Worm (Caenorhabditis elegans) whole organism, mixed stage, embryonic: ENCODE data around the gene fog-2.

Experiments
- M03D4.4 ChIP-seq: sonication (generic microtip); optimal IDR thresholded peaks from 2 replicates; lab custom pipeline; 2017; ENCODE audit warnings: mild to moderate bottlenecking, missing genetic modification characterization, missing compliant biosample characterization
- bed-3 ChIP-seq: fragments of 200-800 bp; sonication (Bioruptor generic); optimal IDR thresholded peaks from 3 replicates; lab custom pipeline; 2018; ENCODE audit warnings: mild to moderate bottlenecking, missing genetic modification characterization, moderate library complexity, missing compliant biosample characterization
- blmp-1 ChIP-seq: fragments of 150-350 bp; optimal IDR thresholded peaks from 2 replicates; lab custom pipeline; 2014; ENCODE audit warnings: missing biosample characterization, missing genetic modification characterization
- ceh-39 ChIP-seq: fragments of 150-350 bp; optimal IDR thresholded peaks from 2 replicates; lab custom pipeline; 2014; ENCODE audit warnings: missing biosample characterization, missing genetic modification characterization
- ceh-43 ChIP-seq: fragments of 200-800 bp; sonication (Bioruptor generic); optimal IDR thresholded peaks from 2 replicates; lab custom pipeline; 2018; ENCODE audit warnings: mild to moderate bottlenecking, missing genetic modification characterization, moderate library complexity, missing compliant biosample characterization
- ceh-83 ChIP-seq: fragments of 200-800 bp; sonication (Bioruptor generic); optimal IDR thresholded peaks from 2 replicates; lab custom pipeline; 2018; ENCODE audit warnings: mild to moderate bottlenecking, missing genetic modification characterization, missing compliant biosample characterization
- cnd-1 ChIP-seq: fragments of 200-800 bp; sonication (Bioruptor generic); optimal IDR thresholded peaks from 2 replicates; lab custom pipeline; 2018; ENCODE audit warnings: mild to moderate bottlenecking, missing genetic modification characterization, missing compliant biosample characterization
- drap-1 ChIP-seq: fragments of 200-800 bp; sonication (Bioruptor generic); optimal IDR thresholded peaks from 3 replicates; lab custom pipeline; 2018; ENCODE audit warnings: mild to moderate bottlenecking, missing genetic modification characterization, missing compliant biosample characterization
- elt-1 ChIP-seq: sonication (generic microtip); optimal IDR thresholded peaks from 2 replicates; lab custom pipeline; 2017; ENCODE audit warnings: missing genetic modification characterization, mild to moderate bottlenecking, missing compliant biosample characterization, antibody characterized with exemption, moderate library complexity, borderline replicate concordance; ENCODE audit not compliant: insufficient read depth
- elt-3 ChIP-seq: fragments of 150-350 bp; optimal IDR thresholded peaks from 2 replicates; lab custom pipeline; 2014; ENCODE audit warnings: missing biosample characterization, missing genetic modification characterization
- flh-1 ChIP-seq: fragments of 200-800 bp; sonication (Bioruptor generic); optimal IDR thresholded peaks from 2 replicates; lab custom pipeline; 2018; ENCODE audit warnings: mild to moderate bottlenecking, missing genetic modification characterization, moderate library complexity, missing compliant biosample characterization
- ham-2 ChIP-seq: fragments of 200-800 bp; sonication (Bioruptor generic); optimal IDR thresholded peaks from 2 replicates; lab custom pipeline; 2018; ENCODE audit warnings: mild to moderate bottlenecking, missing genetic modification characterization, missing compliant biosample characterization
- lin-13 ChIP-seq: fragments of 150-350 bp; optimal IDR thresholded peaks from 2 replicates; lab custom pipeline; 2014; ENCODE audit warnings: missing biosample characterization, missing genetic modification characterization
- lin-32 ChIP-seq: fragments of 200-800 bp; sonication (Bioruptor generic); optimal IDR thresholded peaks from 2 replicates; lab custom pipeline; 2018; ENCODE audit warnings: mild to moderate bottlenecking, missing genetic modification characterization, missing compliant biosample characterization
- lsy-2 ChIP-seq: fragments of 150-350 bp; optimal IDR thresholded peaks from 2 replicates; lab custom pipeline; 2014; ENCODE audit warnings: missing biosample characterization, missing genetic modification characterization
- mab-5 ChIP-seq: fragments of 150-350 bp; optimal IDR thresholded peaks from 2 replicates; lab custom pipeline; 2014; ENCODE audit warnings: missing biosample characterization, missing genetic modification characterization
- mep-1 ChIP-seq: fragments of 150-350 bp; optimal IDR thresholded peaks from 2 replicates; lab custom pipeline; 2017; ENCODE audit warnings: missing biosample characterization, missing genetic modification reagents, missing genetic modification characterization, inconsistent platforms
- nhr-12 ChIP-seq: fragments of 150-350 bp; optimal IDR thresholded peaks from 2 replicates; lab custom pipeline; 2014; ENCODE audit warnings: missing biosample characterization, missing genetic modification characterization
- nhr-2 ChIP-seq: fragments of 150-350 bp; optimal IDR thresholded peaks from 2 replicates; lab custom pipeline; 2014; ENCODE audit warnings: missing biosample characterization, missing genetic modification characterization
- nhr-237 ChIP-seq: fragments of 150-350 bp; optimal IDR thresholded peaks from 2 replicates; lab custom pipeline; 2014; ENCODE audit warnings: missing biosample characterization, missing genetic modification characterization
- nhr-76 ChIP-seq: sonication (generic microtip); optimal IDR thresholded peaks from 2 replicates; lab custom pipeline; 2017; ENCODE audit warnings: missing biosample characterization, missing genetic modification characterization
- pha-4 ChIP-seq: fragments of 150-350 bp; optimal IDR thresholded peaks from 2 replicates; lab custom pipeline; 2018; ENCODE audit warnings: missing biosample characterization, missing genetic modification reagents, missing genetic modification characterization
- sem-2 ChIP-seq: fragments of 200-800 bp; sonication (Bioruptor generic); optimal IDR thresholded peaks from 2 replicates; lab custom pipeline; 2018; ENCODE audit warnings: mild to moderate bottlenecking, missing genetic modification characterization, missing compliant biosample characterization
- snpc-4 ChIP-seq: fragments of 150-350 bp; optimal IDR thresholded peaks from 2 replicates; lab custom pipeline; 2014; ENCODE audit warnings: missing biosample characterization, missing genetic modification characterization
- sptf-1 ChIP-seq: sonication (generic microtip); optimal IDR thresholded peaks from 2 replicates; lab custom pipeline; 2017; ENCODE audit warnings: mild to moderate bottlenecking, missing genetic modification characterization, moderate library complexity, missing compliant biosample characterization
- unc-120 ChIP-seq: sonication (generic microtip); optimal IDR thresholded peaks from 2 replicates; lab custom pipeline; 2017; ENCODE audit warnings: missing genetic modification characterization, missing compliant biosample characterization; ENCODE audit not compliant: poor library complexity, severe bottlenecking
- unc-39 ChIP-seq: fragments of 150-350 bp; optimal IDR thresholded peaks from 2 replicates; lab custom pipeline; 2014; ENCODE audit warnings: missing biosample characterization, missing genetic modification characterization
- unc-62 ChIP-seq: fragments of 150-350 bp; optimal IDR thresholded peaks from 2 replicates; lab custom pipeline; 2014; ENCODE audit warnings: missing biosample characterization, missing genetic modification reagents, missing genetic modification characterization
- zip-8 ChIP-seq: fragments of 150-350 bp; optimal IDR thresholded peaks from 2 replicates; lab custom pipeline; 2014; ENCODE audit warnings: missing biosample characterization, missing genetic modification characterization
- ztf-11 ChIP-seq: fragments of 150-350 bp; optimal IDR thresholded peaks from 2 replicates; lab custom pipeline; 2014; ENCODE audit warnings: missing biosample characterization, missing genetic modification characterization

fog-2 gene

DNA sequence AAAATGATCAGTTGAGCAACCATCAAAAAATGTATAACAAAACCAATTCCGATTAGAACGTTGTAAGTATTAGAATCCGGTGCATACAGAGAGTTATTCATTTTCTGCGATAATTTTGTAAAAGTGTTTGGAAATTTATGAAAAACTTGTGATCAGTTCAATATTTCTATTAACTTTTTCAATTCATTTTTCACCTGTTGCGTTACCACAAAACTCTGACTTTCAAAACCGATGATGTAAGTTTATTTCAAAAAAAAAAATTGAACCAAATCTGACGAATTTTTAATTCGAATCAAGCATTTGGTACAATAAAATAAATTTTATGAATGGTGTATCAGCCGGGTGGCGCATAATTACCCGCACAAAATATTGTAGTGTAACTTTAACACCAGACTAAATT is 12.5 kb upstream of the fog-2 start, which contains the start of gene srz-16:
TSS of gene srz-16 (minus strand) at position 101 of the 400 bp plus-strand sequence.
- TF ChIP-seq nhr-12 (tag; lab: Kevin White, UChicago) (no peak), bed-3 (GFP tag; lab: Kevin White, UChicago) (no peak), ceh-83 (GFP tag; lab: Kevin White, UChicago) (no peak), mep-1 (tag; lab: Kevin White, UChicago) (no peak), lin-32 (GFP tag; lab: Kevin White, UChicago) (no peak), nhr-237 (tag; lab: Kevin White, UChicago) (no peak), ceh-43 (GFP tag; lab: Kevin White, UChicago) (no peak), snpc-4 (tag; lab: Kevin White, UChicago) (no peak), zip-8 (tag; lab: Kevin White, UChicago) (no peak), nhr-76 (tag; lab: Kevin White, UChicago) (no peak)

DNA sequence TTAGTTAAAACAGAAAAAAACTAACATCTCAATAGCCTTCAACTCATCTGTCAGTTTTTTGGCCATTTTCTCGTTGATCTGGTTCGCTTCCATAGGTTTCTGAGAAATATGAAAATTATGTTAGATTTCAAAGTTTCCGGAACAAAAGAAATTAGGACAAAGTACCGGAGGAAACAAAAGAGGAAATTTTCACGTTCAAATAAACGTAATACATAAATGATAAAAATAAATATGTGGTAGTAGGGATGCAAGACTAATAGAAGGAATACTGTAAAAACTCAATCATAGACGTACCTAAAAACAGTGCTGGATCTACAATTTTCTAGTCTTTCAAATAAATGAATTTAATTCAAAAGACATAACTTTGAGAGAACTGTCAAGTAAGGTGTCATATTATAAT is 10.3 kb upstream of the fog-2 start, which contains the start of gene fbxa-116:
TSS of gene fbxa-116 (minus strand) at position 101 of the 400 bp plus-strand sequence.
- TF ChIP-seq zip-8 (tag; lab: Kevin White, UChicago): no peak
- no peak for TF ChIP-seq lin-32 (GFP tag; lab: Kevin White, UChicago)
- no peak for TF ChIP-seq unc-39 (tag; lab: Kevin White, UChicago)
- TF ChIP-seq mep-1 (tag; lab: Kevin White, UChicago): no peak
- no peak for TF ChIP-seq ceh-39 (tag; lab: Kevin White, UChicago)
- no peak for TF ChIP-seq lsy-2
- TF ChIP-seq flh-1 (GFP tag; lab: Kevin White, UChicago): no peak
- TF ChIP-seq unc-62 (GFP tag; lab: Kevin White, UChicago): no peak
- no peak for TF ChIP-seq ham-2 (GFP tag; lab: Kevin White, UChicago)
- no peak for TF ChIP-seq sem-2 (GFP tag; lab: Kevin White, UChicago)
- no peak for TF ChIP-seq unc-120
- TF ChIP-seq ztf-11 (tag; lab: Kevin White, UChicago): no peak
- no peak for TF ChIP-seq sptf-1 (tag; lab: Kevin White, UChicago)
- TF ChIP-seq bed-3 (GFP tag; lab: Kevin White, UChicago): no peak
- TF ChIP-seq blmp-1 (tag; lab: Kevin White, UChicago): no peak
- TF ChIP-seq pha-4 (tag; lab: Kevin White, UChicago): no peak
- TF ChIP-seq cnd-1: no peak
- TF ChIP-seq M03D4.4 (tag; lab: Kevin White, UChicago): no peak
- TF ChIP-seq nhr-237 (tag; lab: Kevin White, UChicago): no peak

DNA sequence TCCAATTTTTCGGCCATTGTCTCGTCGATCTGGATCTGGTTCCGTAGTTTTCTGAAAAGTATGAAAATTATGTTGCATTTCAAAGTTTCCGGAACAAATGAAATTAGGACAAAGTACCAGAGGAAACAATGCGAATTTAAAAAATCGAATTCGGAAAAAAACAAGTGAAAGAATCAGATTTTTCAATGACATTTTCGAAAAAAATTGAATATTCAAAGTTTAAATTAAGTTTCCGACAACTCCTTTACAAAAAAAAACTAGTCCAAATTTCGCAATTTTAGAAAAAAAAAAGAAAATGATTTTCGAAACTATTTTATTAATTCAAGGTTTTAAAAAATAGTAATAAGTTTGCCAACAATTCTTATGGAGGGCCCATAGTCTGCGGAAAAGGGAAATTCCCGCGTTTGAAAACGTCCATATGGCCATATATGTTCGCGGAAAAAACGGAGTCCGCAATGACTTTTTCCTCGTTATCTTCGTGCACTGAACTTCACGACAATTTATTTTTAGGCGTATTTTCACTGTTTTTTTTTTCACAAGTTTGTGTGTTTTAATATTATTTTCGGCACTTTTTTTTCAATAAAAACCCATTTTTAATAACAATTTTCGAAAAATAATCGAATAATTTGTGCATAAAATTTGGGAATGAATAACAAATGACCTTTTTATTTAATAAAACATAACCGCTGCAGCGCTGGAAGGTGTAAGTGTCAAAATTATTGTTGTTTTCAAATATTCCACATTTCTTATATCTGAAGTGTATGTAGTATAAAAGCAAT is 6.8 kb upstream of the fog-2 start, which contains the start of the genes fbxa-115 and Y113G7B.27:
TSS of gene fbxa-115 (minus strand) at position 51 of the 779 bp plus-strand sequence.
TSS of gene Y113G7B.27 (plus strand) at position 729 of the 779 bp plus-strand sequence.
- TF ChIP-seq sptf-1 (tag; lab: Kevin White, UChicago) (no peak), drap-1 (GFP tag; lab: Kevin White, UChicago) (no peak), ham-2 (GFP tag; lab: Kevin White, UChicago) (no peak), blmp-1 (tag; lab: Kevin White, UChicago) (no peak), mab-5 (tag; lab: Kevin White, UChicago) (no peak), cnd-1 (no peak), elt-3 (no peak), lin-13 (tag; lab: Kevin White, UChicago) (no peak), elt-1 (tag; lab: Kevin White, UChicago) (no peak), nhr-2 (tag; lab: Kevin White, UChicago) (no peak), unc-39 (tag; lab: Kevin White, UChicago) (no peak), sem-2 (GFP tag; lab: Kevin White, UChicago) (no peak), mep-1 (tag; lab: Kevin White, UChicago) (no peak)

DNA sequence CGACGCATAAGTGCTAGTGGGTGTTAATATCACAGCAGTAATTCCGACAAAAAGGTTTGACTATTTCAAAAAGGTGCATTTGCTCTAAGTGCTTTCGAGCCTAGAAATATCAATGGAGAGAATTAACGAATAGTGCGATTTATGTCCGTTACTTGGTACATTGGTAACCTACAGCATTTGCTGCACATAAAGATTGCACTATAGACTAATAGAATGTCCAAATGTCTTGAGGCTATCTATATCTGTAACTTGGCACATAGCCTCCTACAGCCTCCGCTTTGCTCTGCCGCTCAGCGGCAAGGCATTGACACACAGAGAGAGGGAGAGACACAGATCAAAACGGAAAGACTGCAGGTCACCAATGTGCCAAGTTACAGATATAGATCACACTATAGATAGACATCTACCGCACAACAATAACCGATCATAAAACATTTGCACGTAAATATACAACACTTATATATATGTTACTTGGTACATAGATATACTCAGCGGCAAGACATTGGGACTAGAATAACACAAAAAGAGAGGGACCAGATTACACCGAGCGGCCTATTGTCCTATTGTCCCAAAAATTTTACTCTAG is 3.5 kb upstream of the fog-2 start, which contains the start of the genes srh-217 and Y113G7B.28:
TSS of gene srh-217 (minus strand) at position 101 of the 586 bp plus-strand sequence.
TSS of gene Y113G7B.28 (plus strand) at position 536 of the 586 bp plus-strand sequence.
- TF ChIP-seq mep-1 (tag; lab: Kevin White, UChicago): no peak
- TF ChIP-seq elt-3: no peak
- peak; percentile 14 for TF ChIP-seq elt-1 (tag; lab: Kevin White, UChicago)
- no peak for TF ChIP-seq unc-120
